Fruit fly (Drosophila melanogaster): ENCODE data around the gene vri.

The vri gene

DNA sequence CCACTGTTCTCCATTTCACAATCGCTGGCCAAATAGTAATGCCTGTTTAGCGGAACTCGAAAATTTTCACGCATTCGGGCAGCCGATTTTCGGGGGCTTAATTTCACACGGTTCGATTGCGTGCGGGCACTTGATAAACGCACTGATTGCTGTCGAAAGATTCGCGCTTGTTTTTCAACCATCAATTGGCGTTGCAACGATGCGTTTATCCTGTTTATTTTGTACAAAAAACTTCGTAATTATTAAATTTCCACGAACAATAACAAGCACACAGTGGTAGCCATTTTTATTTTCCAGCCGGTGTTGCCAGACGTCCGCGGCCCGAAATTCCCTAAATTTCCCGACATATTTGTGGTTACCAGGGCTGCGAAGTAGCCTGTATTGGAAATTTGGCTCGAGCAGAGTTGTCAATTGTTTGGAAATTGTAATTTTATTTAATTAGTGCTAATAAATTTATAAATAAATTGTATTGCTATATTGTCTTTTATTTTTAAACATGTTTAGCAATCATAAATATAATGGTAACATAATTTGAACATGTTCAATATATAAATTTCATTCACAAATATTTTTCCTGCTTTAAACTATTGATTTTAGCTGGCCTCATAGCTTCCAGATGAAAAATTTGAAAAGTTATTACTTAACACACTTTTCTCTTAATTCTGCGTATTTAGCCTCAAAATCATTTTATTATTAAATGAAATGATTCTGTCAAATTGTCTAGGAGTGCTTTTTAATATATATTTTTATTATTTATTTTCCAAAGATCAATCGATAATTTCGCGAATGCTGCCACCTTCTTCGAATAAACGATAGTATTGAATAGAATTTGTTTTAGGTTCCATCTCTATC is 37.9 kb downstream of the vri start, which contains the start of the genes Ncoa6 and cype (continued):
- TF ChIP-seq croc (GFP tag; conservative IDR thresholded peaks at IDR 0.05) (no peak), sob (GFP tag; IDR thresholded peaks at IDR 0.05) (0 out of 2 replicates have a peak, but pooled peaks have one; percentile 40), CG10267 (tag; optimal IDR thresholded peaks at IDR 0.05) (peak; percentile 58), CG12104 (GFP tag; optimal IDR thresholded peaks at IDR 0.05) (peak; percentile 60), CG15696 (tag; optimal IDR thresholded peaks at IDR 0.05) (peak; percentile 51), CG7786 (GFP tag; optimal IDR thresholded peaks at IDR 0.05) (no peak)

- no peak for TF ChIP-seq pb (GFP tag; optimal IDR thresholded peaks at IDR 0.05)
- no peak for TF ChIP-seq bowl (GFP tag; IDR thresholded peaks at IDR 0.05)
- TF ChIP-seq zen2 (GFP tag; IDR thresholded peaks at IDR 0.05; ENCODE audit: partially characterized antibody), result 0 out of 3 replicates have a peak, but pooled peaks have one; percentile 0
- TF ChIP-seq sd (tag; optimal IDR thresholded peaks at IDR 0.05), result no peak
- 0 out of 3 replicates have a peak, but pooled peaks have one; percentile 30 for TF ChIP-seq gce (GFP tag; IDR thresholded peaks at IDR 0.05)
- TF ChIP-seq CG4617 (GFP tag; optimal IDR thresholded peaks at IDR 0.05; ENCODE audit: borderline replicate concordance), result peak; percentile 10
- TF ChIP-seq tap (tag; optimal IDR thresholded peaks at IDR 0.05), result no peak
- TF ChIP-seq Scr (GFP tag; IDR thresholded peaks at IDR 0.05; ENCODE audit: partially characterized antibody), result 0 out of 2 replicates have a peak, but pooled peaks have one; percentile 22
- peak; percentile 46 for TF ChIP-seq YL-1 (GFP tag; optimal IDR thresholded peaks at IDR 0.05)
- peak; percentile 24 for TF ChIP-seq pzg (GFP tag; optimal IDR thresholded peaks at IDR 0.05)
- TF ChIP-seq MESR4 (GFP tag; optimal IDR thresholded peaks at IDR 0.05), result peak; percentile 84
- TF ChIP-seq Sry-δ (GFP tag; optimal IDR thresholded peaks at IDR 0.05), result peak; percentile 33
- no peak for TF ChIP-seq Dfd (GFP tag; optimal IDR thresholded peaks at IDR 0.05)
- TF ChIP-seq MBD-R2 (GFP tag; IDR thresholded peaks at IDR 0.05), result 0 out of 2 replicates have a peak, but pooled peaks have one; percentile 26
- TF ChIP-seq Pdp1 (GFP tag; optimal IDR thresholded peaks at IDR 0.05), result peak in 1 of 2 experiments; percentile 98
- TF ChIP-seq Vsx1 (GFP tag; optimal IDR thresholded peaks at IDR 0.05), result no peak
- 0 out of 2 replicates have a peak, but pooled peaks have one; percentile 0 for TF ChIP-seq sna (GFP tag; IDR thresholded peaks at IDR 0.05; ENCODE audit: partially characterized antibody)
These were observed 38.5 kb downstream of the vri start for dm6 chr2L:5327266-5327621.

- TF ChIP-seq eyg (GFP tag; optimal IDR thresholded peaks at IDR 0.05) (no peak), CG17359 (tag; optimal IDR thresholded peaks at IDR 0.05) (no peak), Vsx1 (GFP tag; optimal IDR thresholded peaks at IDR 0.05) (no peak), CG10267 (tag; optimal IDR thresholded peaks at IDR 0.05) (no peak), wek (GFP tag; optimal IDR thresholded peaks at IDR 0.05) (no peak), CG12942 (GFP tag; optimal IDR thresholded peaks at IDR 0.05) (no peak), CG10979 (tag; optimal IDR thresholded peaks at IDR 0.05) (peak; percentile 85), CTCF (GFP tag; optimal IDR thresholded peaks at IDR 0.05) (peak; percentile 82), nau (GFP tag; optimal IDR thresholded peaks at IDR 0.05) (no peak), br (optimal IDR thresholded peaks at IDR 0.05) (no peak), caup (GFP tag; optimal IDR thresholded peaks at IDR 0.05; ENCODE audit: severe bottlenecking) (no peak), D19B (GFP tag; optimal IDR thresholded peaks at IDR 0.05) (no peak), croc (GFP tag; conservative IDR thresholded peaks at IDR 0.05) (no peak), gcm2 (GFP tag; optimal IDR thresholded peaks at IDR 0.05) (no peak)
These were observed 40.2 kb downstream of the vri start, which contains the start of gene CG14022 for dm6 chr2L:5328829-5329499. TSS of gene CG14022 (minus strand) at chr2L:5328879.

Measured in whole organism, embryonic.